Fruit fly (Drosophila melanogaster) whole organism, embryonic: ENCODE measurements around the gene CG14273.

Experiments
- Abd-B ChIP-seq: fragments of 200-800 bp; sonication (Bioruptor generic); optimal IDR thresholded peaks from 2 replicates; lab custom pipeline; 2018; ENCODE audit warnings: missing biosample characterization, mild to moderate bottlenecking, missing genetic modification characterization, moderate library complexity
- CG10959 ChIP-seq: fragments of 200-800 bp; sonication (Bioruptor generic); IDR thresholded peaks from 2 replicates; pipeline ENCODE4 v1.3.6; 2022; ENCODE audit warnings: missing biosample characterization, missing genetic modification characterization
- CG10979 ChIP-seq: fragments of 200-800 bp; sonication (Bioruptor generic); optimal IDR thresholded peaks from 2 replicates; lab custom pipeline; 2018; ENCODE audit warnings: missing biosample characterization, mild to moderate bottlenecking, missing genetic modification characterization, moderate library complexity
- CG11093 ChIP-seq: fragments of 200-800 bp; sonication (Bioruptor generic); IDR thresholded peaks from 3 replicates; pipeline ENCODE4 v1.3.6; 2022; ENCODE audit warnings: missing biosample characterization, missing genetic modification characterization
- CG11560 ChIP-seq: fragments of 200-800 bp; sonication (Bioruptor generic); IDR thresholded peaks from 3 replicates; pipeline ENCODE4 v1.3.6; 2022; ENCODE audit warnings: missing biosample characterization, missing genetic modification characterization
- CG12104 ChIP-seq: fragments of 200-800 bp; sonication (Bioruptor generic); optimal IDR thresholded peaks from 3 replicates; lab custom pipeline; 2016; ENCODE audit warnings: missing biosample characterization, missing genetic modification characterization
- CG12155 ChIP-seq: fragments of 200-800 bp; sonication (Bioruptor generic); optimal IDR thresholded peaks from 3 replicates; lab custom pipeline; 2016; ENCODE audit warnings: missing biosample characterization, missing genetic modification characterization
- CG12659 ChIP-seq: fragments of 200-800 bp; sonication (Bioruptor generic); optimal IDR thresholded peaks from 3 replicates; lab custom pipeline; 2017; ENCODE audit warnings: mild to moderate bottlenecking, missing biosample characterization, missing genetic modification reagents, missing genetic modification characterization
- CG14014 ChIP-seq: fragments of 200-800 bp; sonication (Bioruptor generic); IDR thresholded peaks from 2 replicates; pipeline ENCODE4 v1.3.6; 2022; ENCODE audit warnings: missing biosample characterization, missing genetic modification characterization
- CG14667 ChIP-seq: fragments of 200-800 bp; sonication (Bioruptor generic); IDR thresholded peaks from 2 replicates; pipeline ENCODE4 v1.3.6; 2022; ENCODE audit warnings: missing biosample characterization, missing genetic modification characterization
- CG15601 ChIP-seq: fragments of 200-800 bp; sonication (Bioruptor generic); optimal IDR thresholded peaks from 3 replicates; lab custom pipeline; 2019; ENCODE audit warnings: missing biosample characterization, mild to moderate bottlenecking, missing genetic modification characterization, moderate library complexity
- CG17328 ChIP-seq: fragments of 200-800 bp; sonication (Bioruptor generic); IDR thresholded peaks from 2 replicates; pipeline ENCODE4 v1.3.6; 2022; ENCODE audit warnings: missing biosample characterization, missing genetic modification characterization
- CG17568 ChIP-seq: fragments of 200-800 bp; sonication (Bioruptor generic); optimal IDR thresholded peaks from 2 replicates; lab custom pipeline; 2018; ENCODE audit warnings: missing biosample characterization, mild to moderate bottlenecking, missing genetic modification characterization, moderate library complexity
- CG17612 ChIP-seq: fragments of 200-800 bp; sonication (Bioruptor generic); IDR thresholded peaks from 2 replicates; pipeline ENCODE4 v1.3.6; 2022; ENCODE audit warnings: missing biosample characterization, missing genetic modification characterization
- CG2202 ChIP-seq: fragments of 200-800 bp; sonication (Bioruptor generic); optimal IDR thresholded peaks from 2 replicates; lab custom pipeline; 2018; ENCODE audit warnings: missing biosample characterization, mild to moderate bottlenecking, missing genetic modification characterization
- CG31388 ChIP-seq: fragments of 200-800 bp; sonication (Bioruptor generic); optimal IDR thresholded peaks from 2 replicates; lab custom pipeline; 2016; ENCODE audit warnings: missing biosample characterization, missing genetic modification characterization
- CG32532 ChIP-seq: fragments of 200-800 bp; sonication (Bioruptor generic); IDR thresholded peaks from 2 replicates; pipeline ENCODE4 v1.3.6; 2022; ENCODE audit warnings: missing biosample characterization, missing genetic modification characterization
- CG4282 ChIP-seq: fragments of 200-800 bp; sonication (Bioruptor generic); optimal IDR thresholded peaks from 2 replicates; lab custom pipeline; 2016; ENCODE audit warnings: missing biosample characterization, missing genetic modification characterization
- CG4404 ChIP-seq: fragments of 200-800 bp; sonication (Bioruptor generic); IDR thresholded peaks from 2 replicates; pipeline ENCODE4 v1.3.6; 2022; ENCODE audit warnings: missing biosample characterization, missing genetic modification characterization
- CG4707 ChIP-seq: fragments of 200-800 bp; sonication (Bioruptor generic); optimal IDR thresholded peaks from 2 replicates; lab custom pipeline; 2018; ENCODE audit warnings: missing biosample characterization, mild to moderate bottlenecking, missing genetic modification characterization, moderate library complexity
- CG8281 ChIP-seq: fragments of 200-800 bp; sonication (Bioruptor generic); optimal IDR thresholded peaks from 2 replicates; lab custom pipeline; 2018; ENCODE audit warnings: missing biosample characterization, mild to moderate bottlenecking, missing genetic modification characterization, moderate library complexity
- CG9609 ChIP-seq: fragments of 200-800 bp; sonication (Bioruptor generic); optimal IDR thresholded peaks from 3 replicates; lab custom pipeline; 2016; ENCODE audit warnings: missing biosample characterization, missing genetic modification characterization
- CG9817 ChIP-seq: fragments of 200-800 bp; sonication (Bioruptor generic); optimal IDR thresholded peaks from 2 replicates; lab custom pipeline; 2018; ENCODE audit warnings: missing biosample characterization, mild to moderate bottlenecking, missing genetic modification characterization, moderate library complexity
- CG9876 ChIP-seq: fragments of 200-800 bp; sonication (Bioruptor generic); optimal IDR thresholded peaks from 2 replicates; lab custom pipeline; 2016; ENCODE audit warnings: missing biosample characterization, missing genetic modification characterization
- CoRest ChIP-seq: fragments of 200-800 bp; sonication (Bioruptor generic); optimal IDR thresholded peaks from 3 replicates; lab custom pipeline; 2018; ENCODE audit warnings: missing biosample characterization, mild to moderate bottlenecking, missing genetic modification characterization, moderate library complexity
- Deaf1 ChIP-seq: fragments of 200-800 bp; optimal IDR thresholded peaks from 3 replicates; lab custom pipeline; 2019; ENCODE audit warnings: missing biosample characterization, mild to moderate bottlenecking, missing genetic modification characterization, moderate library complexity
- H2.0 ChIP-seq: fragments of 200-800 bp; sonication (Bioruptor generic); IDR thresholded peaks from 2 replicates; pipeline ENCODE4 v1.3.6; 2022; ENCODE audit warnings: missing biosample characterization, missing genetic modification characterization
- HLHmδ ChIP-seq: fragments of 200-800 bp; sonication (Bioruptor generic); optimal IDR thresholded peaks from 2 replicates; lab custom pipeline; 2018; ENCODE audit warnings: missing biosample characterization, mild to moderate bottlenecking, missing genetic modification characterization, moderate library complexity
- Hr51 ChIP-seq, 2 experiments: fragments of 200-800 bp; sonication (Bioruptor generic); optimal IDR thresholded peaks; 2 replicates in 1 of 2; 3 replicates in 1 of 2; lab custom pipeline; 2016 to 2018; ENCODE audit warnings: missing biosample characterization in 2 of 2, missing genetic modification characterization in 2 of 2, mild to moderate bottlenecking in 1 of 2, moderate library complexity in 1 of 2
- Med ChIP-seq: fragments of 200-800 bp; sonication (Bioruptor generic); peaks from one replicate; lab custom pipeline; 2016; ENCODE audit warnings: missing biosample characterization, missing genetic modification characterization, mild to moderate bottlenecking, inconsistent platforms, moderate library complexity
- Poxn ChIP-seq: fragments of 200-800 bp; sonication (Bioruptor generic); IDR thresholded peaks from 2 replicates; pipeline ENCODE4 v1.3.6; 2022; ENCODE audit warnings: missing biosample characterization, missing genetic modification characterization
- Scr ChIP-seq: fragments of 200-800 bp; sonication (Bioruptor generic); IDR thresholded peaks from 2 replicates; pipeline ENCODE4 v1.3.6; 2022; ENCODE audit warnings: missing biosample characterization, missing genetic modification characterization; ENCODE audit not compliant: partially characterized antibody
- Six4 ChIP-seq: fragments of 200-800 bp; sonication (Bioruptor generic); optimal IDR thresholded peaks from 2 replicates; lab custom pipeline; 2016; ENCODE audit warnings: missing biosample characterization, missing genetic modification characterization
- Sox102F ChIP-seq: fragments of 200-800 bp; sonication (Bioruptor generic); optimal IDR thresholded peaks from 2 replicates; lab custom pipeline; 2018; ENCODE audit warnings: missing biosample characterization, mild to moderate bottlenecking, missing genetic modification characterization, moderate library complexity
- Usf ChIP-seq: fragments of 200-800 bp; sonication (Bioruptor generic); optimal IDR thresholded peaks from 2 replicates; lab custom pipeline; 2017; ENCODE audit warnings: missing genotype, missing biosample characterization, missing genetic modification characterization
- aop ChIP-seq: fragments of 200-800 bp; sonication (Bioruptor generic); IDR thresholded peaks from 2 replicates; pipeline ENCODE4 v1.3.6; 2022; ENCODE audit warnings: missing biosample characterization, missing genetic modification characterization
- dmrt99B ChIP-seq: fragments of 200-800 bp; sonication (Bioruptor generic); optimal IDR thresholded peaks from 2 replicates; lab custom pipeline; 2018; ENCODE audit warnings: missing biosample characterization, mild to moderate bottlenecking, missing genetic modification characterization, moderate library complexity
- h ChIP-seq: fragments of >200 bp; optimal IDR thresholded peaks from 2 replicates; lab custom pipeline; 2017
- hbn ChIP-seq: fragments of 200-800 bp; sonication (Bioruptor generic); IDR thresholded peaks from 2 replicates; pipeline ENCODE4 v1.3.6; 2022; ENCODE audit warnings: missing biosample characterization, missing genetic modification characterization; ENCODE audit not compliant: partially characterized antibody
- hkb ChIP-seq, 2 experiments: fragments of 200-800 bp in 1 of 2; fragments of >200 bp in 1 of 2; sonication (Bioruptor generic) in 1 of 2; IDR thresholded peaks in 1 of 2; optimal IDR thresholded peaks in 1 of 2; 2 replicates each; pipeline versions ENCODE4 v1.3.6 to Lab custom; 2017 to 2022; ENCODE audit warnings: missing biosample characterization in 1 of 2, missing genetic modification characterization in 1 of 2
- insv ChIP-seq, 2 experiments: fragments of 200-800 bp; sonication (Bioruptor generic); optimal IDR thresholded peaks; 3 replicates each; lab custom pipeline; 2016 to 2018; ENCODE audit warnings: missing biosample characterization in 2 of 2, missing genetic modification characterization in 2 of 2
- lola ChIP-seq, 3 experiments: fragments of >200 bp in 2 of 3; fragments of 200-800 bp in 1 of 3; sonication (Bioruptor generic) in 1 of 3; optimal IDR thresholded peaks; 2 replicates each; lab custom pipeline; 2017 to 2019; ENCODE audit warnings: missing biosample characterization in 3 of 3, missing genetic modification characterization in 3 of 3, mild to moderate bottlenecking in 1 of 3, moderate library complexity in 1 of 3
- nerfin-1 ChIP-seq: fragments of 200-800 bp; sonication (Bioruptor generic); optimal IDR thresholded peaks from 3 replicates; lab custom pipeline; 2019; ENCODE audit warnings: missing biosample characterization, mild to moderate bottlenecking, missing genetic modification characterization, moderate library complexity
- onecut ChIP-seq: fragments of 200-800 bp; sonication (Bioruptor generic); IDR thresholded peaks from 2 replicates; pipeline ENCODE4 v1.3.6; 2022; ENCODE audit warnings: missing biosample characterization, missing genetic modification characterization
- pan ChIP-seq, 4 experiments: fragments of >200 bp in 3 of 4; fragments of 200-800 bp in 1 of 4; sonication (Bioruptor generic) in 1 of 4; optimal IDR thresholded peaks in 3 of 4; IDR thresholded peaks in 1 of 4; 2 replicates each; pipeline versions ENCODE4 v1.3.6 to Lab custom; 2017 to 2022; ENCODE audit warnings: missing biosample characterization in 2 of 4, missing genetic modification characterization in 2 of 4, mixed read lengths in 1 of 4
- pnt ChIP-seq: fragments of 200-800 bp; sonication (Bioruptor generic); optimal IDR thresholded peaks from 3 replicates; lab custom pipeline; 2016; ENCODE audit warnings: missing biosample characterization, missing genetic modification characterization
- psq ChIP-seq: fragments of 200-800 bp; sonication (Bioruptor generic); optimal IDR thresholded peaks from 2 replicates; lab custom pipeline; 2017; ENCODE audit warnings: missing biosample characterization, missing genetic modification characterization
- sqz ChIP-seq: fragments of 200-800 bp; sonication (Bioruptor generic); optimal IDR thresholded peaks from 3 replicates; lab custom pipeline; 2018; ENCODE audit warnings: missing biosample characterization, mild to moderate bottlenecking, missing genetic modification characterization
- zen2 ChIP-seq: fragments of 200-800 bp; sonication (Bioruptor generic); IDR thresholded peaks from 3 replicates; pipeline ENCODE4 v1.3.6; 2022; ENCODE audit warnings: missing biosample characterization, missing genetic modification characterization; ENCODE audit not compliant: partially characterized antibody
- zfh1 ChIP-seq: fragments of 200-800 bp; sonication (Bioruptor generic); IDR thresholded peaks from 3 replicates; pipeline ENCODE4 v1.3.6; 2022; ENCODE audit warnings: missing biosample characterization, missing genetic modification characterization

The CG14273 gene

dm6 chr2L:8305409-8305808 lies 37.1 kb upstream of the CG14273 start, which contains the start of gene CG7840 (continued):
- TF ChIP-seq Sox102F (GFP tag; lab: Kevin White, UChicago) (no peak), CG15601 (tag; lab: Kevin White, UChicago) (no peak), onecut (no peak), CG2202 (tag; lab: Kevin White, UChicago) (no peak), CG31388 (GFP tag; lab: Kevin White, UChicago) (no peak), pan (optimal IDR thresholded peaks at IDR 0.05; lab: Kevin White, UChicago) (no peak), pan (GFP tag; optimal IDR thresholded peaks at IDR 0.05 in 1 of 2, IDR thresholded peaks at IDR 0.05 in 1 of 2) (no peak), CG9876 (GFP tag; lab: Kevin White, UChicago) (no peak), CoRest (tag; lab: Kevin White, UChicago) (peak; percentile 3), CG11560 (tag; lab: Robert Waterston, UW) (peak; percentile 57; the same call in 1 of the 3 replicates), CG12659 (GFP tag; lab: Kevin White, UChicago) (no peak), Poxn (GFP tag; lab: Robert Waterston, UW) (no peak), Usf (GFP tag; lab: Kevin White, UChicago) (no peak), CG32532 (no peak), CG12104 (GFP tag; lab: Kevin White, UChicago) (no peak), CG11093 (GFP tag; lab: Robert Waterston, UW) (no peak), zen2 (GFP tag; lab: Robert Waterston, UW) (peak; percentile 92), CG4707 (GFP tag; lab: Kevin White, UChicago) (no peak), CG12155 (GFP tag; lab: Kevin White, UChicago) (no peak), nerfin-1 (tag; lab: Kevin White, UChicago) (no peak), psq (GFP tag; lab: Kevin White, UChicago) (no peak), CG14014 (GFP tag; lab: Robert Waterston, UW) (no peak), Scr (GFP tag; lab: Robert Waterston, UW) (peak; percentile 88), CG17612 (no peak), lola (GFP tag; optimal IDR thresholded peaks at IDR 0.05; lab: Kevin White, UChicago) (no peak), CG10979 (no peak), Hr51 (GFP tag; optimal IDR thresholded peaks at IDR 0.05; lab: Kevin White, UChicago) (no peak), pnt (GFP tag; lab: Kevin White, UChicago) (no peak), CG10959 (GFP tag; lab: Robert Waterston, UW) (no peak), CG17568 (GFP tag; lab: Kevin White, UChicago) (no peak), CG4282 (no peak), Deaf1 (tag; lab: Kevin White, UChicago) (no peak), CG14667 (GFP tag; lab: Robert Waterston, UW) (no peak), Abd-B (GFP tag; lab: Kevin White, UChicago) (no peak), insv (GFP tag; optimal IDR thresholded peaks at IDR 0.05; lab: Kevin White, UChicago) (no peak), zfh1 (no peak), dmrt99B (tag; lab: Kevin White, UChicago) (no peak), CG9609 (GFP tag; lab: Kevin White, UChicago) (no peak), Med (GFP tag; lab: Kevin White, UChicago) (peak; percentile 57), CG9817 (tag; lab: Kevin White, UChicago) (no peak), CG8281 (tag; lab: Kevin White, UChicago) (no peak), CG17328 (GFP tag; lab: Robert Waterston, UW) (no peak), hbn (GFP tag; lab: Robert Waterston, UW) (peak; percentile 94), hkb (optimal IDR thresholded peaks at IDR 0.05; lab: Kevin White, UChicago) (no peak), hkb (GFP tag; IDR thresholded peaks at IDR 0.05; lab: Robert Waterston, UW) (no peak), H2.0 (GFP tag; lab: Robert Waterston, UW) (no peak), sqz (GFP tag; lab: Kevin White, UChicago) (no peak), HLHmδ (GFP tag; lab: Kevin White, UChicago) (no peak), h (lab: Kevin White, UChicago) (no peak), aop (GFP tag; lab: Robert Waterston, UW) (no peak), CG4404 (GFP tag; lab: Robert Waterston, UW) (no peak), Six4 (GFP tag; lab: Kevin White, UChicago) (no peak)
